Worm (Caenorhabditis elegans) whole organism, L4 larva: Measurements from ENCODE around the gene K07E3.2.
A peak's percentile ranks its signal among the peaks of the same experiment; 100 is the strongest.

Experiments used
- F44E2.7 ChIP-seq: fragments of 200-800 bp; sonication (Bioruptor generic); IDR thresholded peaks from 2 replicates; pipeline ENCODE4 v2.1.2; 2022; ENCODE audit warnings: missing genetic modification characterization, missing compliant biosample characterization
- R02D3.7 ChIP-seq: fragments of 150-350 bp; sonication (generic microtip); optimal IDR thresholded peaks from 3 replicates; lab custom pipeline; 2014; ENCODE audit warnings: missing biosample characterization, missing genetic modification characterization
- T20F7.1 ChIP-seq: fragments of 200-800 bp; sonication (Bioruptor generic); optimal IDR thresholded peaks from 2 replicates; lab custom pipeline; 2018; ENCODE audit warnings: mild to moderate bottlenecking, missing genetic modification characterization, missing compliant biosample characterization
- T26A8.4 ChIP-seq: fragments of 200-800 bp; sonication (Bioruptor generic); IDR thresholded peaks from 2 replicates; pipeline ENCODE4 v1.3.6; 2022; ENCODE audit warnings: missing genetic modification characterization, missing compliant biosample characterization
- Y105C5A.15 ChIP-seq: fragments of 200-800 bp; sonication (Bioruptor generic); IDR thresholded peaks from 2 replicates; pipeline ENCODE4 v1.3.6; 2022; ENCODE audit warnings: missing genetic modification characterization, missing compliant biosample characterization
- Y75B8A.6 ChIP-seq: fragments of 200-800 bp; sonication (Bioruptor generic); IDR thresholded peaks from 2 replicates; pipeline ENCODE4 v1.3.6; 2022; ENCODE audit warnings: missing genetic modification reagents, missing genetic modification characterization, missing compliant biosample characterization
- aha-1 ChIP-seq: fragments of 150-350 bp; peaks from one replicate; lab custom pipeline; 2014; ENCODE audit warnings: missing biosample characterization, missing genetic modification characterization
- ama-1 ChIP-seq: fragments of 150-350 bp; optimal IDR thresholded peaks from 2 replicates; lab custom pipeline; 2014; ENCODE audit warnings: inconsistent platforms, mixed read lengths
- attf-4 ChIP-seq: sonication (generic microtip); optimal IDR thresholded peaks from 3 replicates; lab custom pipeline; 2017; ENCODE audit warnings: missing biosample characterization, missing genetic modification characterization
- ceh-44 ChIP-seq: fragments of 200-800 bp; sonication (Bioruptor generic); IDR thresholded peaks from 2 replicates; pipeline ENCODE4 v1.3.6; 2022; ENCODE audit warnings: missing genetic modification reagents, missing genetic modification characterization, missing compliant biosample characterization
- ceh-62 ChIP-seq: sonication (generic microtip); optimal IDR thresholded peaks from 2 replicates; lab custom pipeline; 2017; ENCODE audit warnings: missing biosample characterization, missing genetic modification characterization
- daf-12 ChIP-seq: fragments of 150-350 bp; optimal IDR thresholded peaks from 2 replicates; lab custom pipeline; 2014; ENCODE audit warnings: missing biosample characterization, missing genetic modification reagents, missing genetic modification characterization
- dmd-8 ChIP-seq: fragments of 200-800 bp; sonication (Bioruptor generic); IDR thresholded peaks from 2 replicates; pipeline ENCODE4 v1.3.6; 2022; ENCODE audit warnings: missing genetic modification characterization, missing compliant biosample characterization
- dmd-9 ChIP-seq: fragments of 200-800 bp; sonication (Bioruptor generic); IDR thresholded peaks from 2 replicates; pipeline ENCODE4 v1.3.6; 2022; ENCODE audit warnings: missing genetic modification reagents, missing genetic modification characterization, missing compliant biosample characterization
- dpl-1 ChIP-seq: fragments of 150-350 bp; optimal IDR thresholded peaks from 2 replicates; lab custom pipeline; 2014; ENCODE audit warnings: missing biosample characterization, missing genetic modification reagents, missing genetic modification characterization
- dve-1 ChIP-seq: sonication (generic microtip); optimal IDR thresholded peaks from 2 replicates; lab custom pipeline; 2017; ENCODE audit warnings: antibody characterized with exemption, mild to moderate bottlenecking, missing genetic modification characterization, missing compliant biosample characterization; ENCODE audit not compliant: insufficient read depth
- egl-43 ChIP-seq: fragments of 200-800 bp; sonication (Bioruptor generic); IDR thresholded peaks from 2 replicates; pipeline ENCODE4 v1.3.6; 2022; ENCODE audit warnings: missing genetic modification reagents, missing genetic modification characterization, missing compliant biosample characterization
- fos-1 ChIP-seq: fragments of 150-350 bp; optimal IDR thresholded peaks from 2 replicates; lab custom pipeline; 2014; ENCODE audit warnings: missing biosample characterization, missing genetic modification characterization
- gei-8 ChIP-seq: fragments of 200-800 bp; sonication (Bioruptor generic); optimal IDR thresholded peaks from 2 replicates; lab custom pipeline; 2018; ENCODE audit warnings: mild to moderate bottlenecking, missing genetic modification characterization, missing compliant biosample characterization
- hif-1 ChIP-seq, 2 experiments: sonication (generic microtip); optimal IDR thresholded peaks; 2 replicates each; lab custom pipeline; 2016 to 2017; ENCODE audit warnings: missing compliant biosample characterization in 2 of 2, missing genetic modification characterization in 2 of 2, missing genetic modification reagents in 2 of 2, missing genotype in 2 of 2, mild to moderate bottlenecking in 1 of 2
- hlh-11 ChIP-seq: fragments of 200-800 bp; sonication (Bioruptor generic); optimal IDR thresholded peaks from 2 replicates; lab custom pipeline; 2018; ENCODE audit warnings: mild to moderate bottlenecking, missing genetic modification characterization, missing compliant biosample characterization
- hlh-30 ChIP-seq: sonication (generic microtip); optimal IDR thresholded peaks from 2 replicates; lab custom pipeline; 2017; ENCODE audit warnings: antibody characterized with exemption, mild to moderate bottlenecking, missing genetic modification characterization, missing compliant biosample characterization; ENCODE audit not compliant: insufficient read depth
- jun-1 ChIP-seq: fragments of 150-350 bp; optimal IDR thresholded peaks from 2 replicates; lab custom pipeline; 2014; ENCODE audit warnings: missing biosample characterization, missing genetic modification reagents, missing genetic modification characterization
- lim-7 ChIP-seq: fragments of 200-800 bp; sonication (Bioruptor generic); IDR thresholded peaks from 2 replicates; pipeline ENCODE4 v1.3.6; 2022; ENCODE audit warnings: missing genetic modification characterization, missing compliant biosample characterization
- lin-1 ChIP-seq: fragments of 200-800 bp; sonication (Bioruptor generic); IDR thresholded peaks from 2 replicates; pipeline ENCODE4 v1.3.6; 2022; ENCODE audit warnings: missing genetic modification reagents, missing genetic modification characterization, missing compliant biosample characterization
- lin-29 ChIP-seq: fragments of 200-800 bp; sonication (Bioruptor generic); IDR thresholded peaks from 2 replicates; pipeline ENCODE4 v1.3.6; 2022; ENCODE audit warnings: missing genetic modification reagents, missing genetic modification characterization, missing compliant biosample characterization
- lin-39 ChIP-seq: fragments of 150-350 bp; optimal IDR thresholded peaks from 2 replicates; lab custom pipeline; 2014; ENCODE audit warnings: missing biosample characterization, missing genetic modification reagents, missing genetic modification characterization
- lsy-2 ChIP-seq, 2 experiments: fragments of 150-350 bp in 1 of 2; sonication (generic microtip) in 1 of 2; optimal IDR thresholded peaks; 2 replicates each; lab custom pipeline; 2014 to 2017; ENCODE audit warnings: missing biosample characterization in 2 of 2, missing genetic modification characterization in 2 of 2
- madf-5 ChIP-seq, 2 experiments: fragments of 200-800 bp; sonication (Bioruptor generic); IDR thresholded peaks; 2 replicates each; pipeline ENCODE4 v1.3.6; 2022; ENCODE audit warnings: missing compliant biosample characterization in 2 of 2, missing genetic modification characterization in 2 of 2
- mdt-29 ChIP-seq: fragments of 200-800 bp; sonication (Bioruptor generic); IDR thresholded peaks from 2 replicates; pipeline ENCODE4 v1.3.6; 2022; ENCODE audit warnings: missing genetic modification reagents, missing genetic modification characterization, missing compliant biosample characterization
- mxl-2 ChIP-seq: fragments of 200-800 bp; sonication (Bioruptor generic); conservative IDR thresholded peaks from 2 replicates; pipeline ENCODE4 v1.3.6; 2022; ENCODE audit warnings: missing genetic modification reagents, missing genetic modification characterization, missing compliant biosample characterization
- mxl-3 ChIP-seq: fragments of 200-800 bp; sonication (Bioruptor generic); optimal IDR thresholded peaks from 2 replicates; lab custom pipeline; 2018; ENCODE audit warnings: mild to moderate bottlenecking, missing genetic modification characterization, missing compliant biosample characterization
- nhr-10 ChIP-seq: fragments of 150-350 bp; optimal IDR thresholded peaks from 2 replicates; lab custom pipeline; 2014; ENCODE audit warnings: missing biosample characterization, missing genetic modification characterization
- nhr-102 ChIP-seq: sonication (generic microtip); optimal IDR thresholded peaks from 2 replicates; lab custom pipeline; 2016; ENCODE audit warnings: mild to moderate bottlenecking, missing genetic modification characterization, moderate library complexity, missing compliant biosample characterization
- nhr-237 ChIP-seq: sonication (generic microtip); optimal IDR thresholded peaks from 2 replicates; lab custom pipeline; 2017; ENCODE audit warnings: missing biosample characterization, missing genetic modification characterization
- nhr-48 ChIP-seq: sonication (generic microtip); optimal IDR thresholded peaks from 2 replicates; lab custom pipeline; 2016; ENCODE audit warnings: mild to moderate bottlenecking, missing genetic modification characterization, missing compliant biosample characterization
- nhr-76 ChIP-seq: fragments of 150-350 bp; optimal IDR thresholded peaks from 2 replicates; lab custom pipeline; 2014; ENCODE audit warnings: missing biosample characterization, missing genetic modification characterization
- nhr-77 ChIP-seq: fragments of 150-350 bp; optimal IDR thresholded peaks from 2 replicates; lab custom pipeline; 2014; ENCODE audit warnings: missing biosample characterization, missing genetic modification characterization
- pha-4 ChIP-seq, 2 experiments: fragments of 150-350 bp in 1 of 2; fragments of 200-800 bp in 1 of 2; sonication (Bioruptor generic) in 1 of 2; IDR thresholded peaks in 1 of 2; optimal IDR thresholded peaks in 1 of 2; 2 replicates each; pipeline versions ENCODE4 v1.3.6 to Lab custom; 2014 to 2022; ENCODE audit warnings: missing genetic modification characterization in 2 of 2, missing genetic modification reagents in 2 of 2, missing biosample characterization in 1 of 2, missing compliant biosample characterization in 1 of 2
- php-3 ChIP-seq: fragments of 200-800 bp; sonication (Bioruptor generic); IDR thresholded peaks from 2 replicates; pipeline ENCODE4 v1.3.6; 2022; ENCODE audit warnings: missing genetic modification reagents, missing genetic modification characterization, missing compliant biosample characterization
- pqm-1 ChIP-seq: sonication (generic microtip); optimal IDR thresholded peaks from 2 replicates; lab custom pipeline; 2017; ENCODE audit warnings: missing biosample characterization, missing genetic modification characterization
- rbr-2 ChIP-seq: sonication (generic microtip); optimal IDR thresholded peaks from 2 replicates; lab custom pipeline; 2016; ENCODE audit warnings: missing genotype, missing genetic modification characterization, missing compliant biosample characterization
- set-16 ChIP-seq: fragments of 200-800 bp; sonication (Bioruptor generic); IDR thresholded peaks from 2 replicates; pipeline ENCODE4 v1.3.6; 2022; ENCODE audit warnings: missing genetic modification reagents, missing genetic modification characterization, missing compliant biosample characterization
- skn-1 ChIP-seq: fragments of 150-350 bp; optimal IDR thresholded peaks from 2 replicates; lab custom pipeline; 2014; ENCODE audit warnings: missing biosample characterization, missing genetic modification characterization
- spr-1 ChIP-seq: sonication (generic microtip); optimal IDR thresholded peaks from 2 replicates; lab custom pipeline; 2016; ENCODE audit warnings: mild to moderate bottlenecking, missing genetic modification characterization, missing compliant biosample characterization
- spr-3 ChIP-seq: fragments of 200-800 bp; sonication (Bioruptor generic); optimal IDR thresholded peaks from 2 replicates; lab custom pipeline; 2018; ENCODE audit warnings: mild to moderate bottlenecking, missing genetic modification characterization, missing compliant biosample characterization
- tra-1 ChIP-seq: fragments of 200-800 bp; sonication (Bioruptor generic); IDR thresholded peaks from 2 replicates; pipeline ENCODE4 v1.3.6; 2022; ENCODE audit warnings: missing genetic modification reagents, missing genetic modification characterization, missing compliant biosample characterization
- unc-39 ChIP-seq: sonication (generic microtip); optimal IDR thresholded peaks from 2 replicates; lab custom pipeline; 2017; ENCODE audit warnings: missing biosample characterization, missing genetic modification characterization
- zag-1 ChIP-seq: fragments of 150-350 bp; optimal IDR thresholded peaks from 2 replicates; lab custom pipeline; 2014; ENCODE audit warnings: missing biosample characterization, missing genetic modification characterization
- zfp-3 ChIP-seq: fragments of 200-800 bp; sonication (Bioruptor generic); conservative IDR thresholded peaks from 2 replicates; pipeline ENCODE4 v1.3.6; 2022; ENCODE audit warnings: missing genetic modification reagents, missing genetic modification characterization, missing compliant biosample characterization
- zip-11 ChIP-seq: fragments of 200-800 bp; sonication (Bioruptor generic); IDR thresholded peaks from 2 replicates; pipeline ENCODE4 v1.3.6; 2022; ENCODE audit warnings: missing genetic modification characterization, missing compliant biosample characterization
- ztf-11 ChIP-seq: fragments of 150-350 bp; optimal IDR thresholded peaks from 2 replicates; lab custom pipeline; 2014; ENCODE audit warnings: missing biosample characterization, missing genetic modification characterization

The K07E3.2 gene

DNA sequence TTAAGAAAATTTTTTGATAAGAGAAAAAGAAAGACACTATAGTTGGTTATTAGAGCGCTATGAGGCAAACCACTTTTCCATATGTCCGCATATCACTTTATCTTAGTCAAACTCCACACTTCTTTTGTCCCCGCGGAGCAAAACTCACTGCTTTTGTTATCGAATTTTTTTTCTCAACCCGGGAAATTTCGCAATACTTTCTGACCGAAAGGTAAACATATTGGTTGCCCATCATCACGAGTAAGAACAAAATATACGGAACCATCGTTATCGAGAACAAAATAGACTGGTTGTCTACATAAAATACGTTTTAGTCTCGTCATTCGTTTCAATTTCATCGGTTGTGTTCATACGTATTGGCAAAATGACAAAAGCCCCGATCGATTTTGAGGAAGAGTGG, 34.8 kb upstream of the K07E3.2 start, which contains the start of gene C18A11.1 (continued):
- no peak for TF ChIP-seq fos-1
- TF ChIP-seq mxl-2 (GFP tag; lab: Robert Waterston, UW): no peak
- TF ChIP-seq T20F7.1 (GFP tag; lab: Kevin White, UChicago): peak; percentile 38
- no peak for TF ChIP-seq nhr-10 (tag; lab: Kevin White, UChicago)
- TF ChIP-seq Y75B8A.6 (GFP tag; lab: Robert Waterston, UW): no peak
- no peak for TF ChIP-seq mxl-3 (GFP tag; lab: Kevin White, UChicago)
- no peak for TF ChIP-seq dpl-1
- TF ChIP-seq ceh-62 (tag; lab: Kevin White, UChicago): no peak
- TF ChIP-seq aha-1 (tag; lab: Kevin White, UChicago): no peak
- TF ChIP-seq unc-39: no peak
- peak; percentile 25 for TF ChIP-seq nhr-102 (tag; lab: Kevin White, UChicago)
- TF ChIP-seq daf-12 (tag; lab: Kevin White, UChicago): no peak
- TF ChIP-seq skn-1 (tag; lab: Kevin White, UChicago): no peak
- TF ChIP-seq spr-1 (tag; lab: Kevin White, UChicago): no peak
- TF ChIP-seq rbr-2 (tag; lab: Kevin White, UChicago): no peak
- no peak for TF ChIP-seq T26A8.4 (GFP tag; lab: Robert Waterston, UW)
- TF ChIP-seq ceh-44 (GFP tag; lab: Robert Waterston, UW): no peak
- no peak for TF ChIP-seq zfp-3
- no peak for TF ChIP-seq jun-1 (tag; lab: Kevin White, UChicago)
- TF ChIP-seq hlh-30 (tag; lab: Kevin White, UChicago): peak; percentile 54
- no peak for TF ChIP-seq dmd-9
- TF ChIP-seq ztf-11 (tag; lab: Kevin White, UChicago): no peak
- no peak for TF ChIP-seq nhr-237 (tag; lab: Kevin White, UChicago)
- no peak for TF ChIP-seq lsy-2 (tag; optimal IDR thresholded peaks at IDR 0.05; lab: Kevin White, UChicago)
- 0 out of 2 replicates have a peak, but pooled peaks have one; percentile 7 for TF ChIP-seq php-3
- no peak for TF ChIP-seq nhr-76
- peak; percentile 54 for TF ChIP-seq nhr-48
- peak; percentile 80 for TF ChIP-seq hlh-11
- no peak for TF ChIP-seq dmd-8
- no peak for TF ChIP-seq F44E2.7
- TF ChIP-seq pha-4 (GFP tag; IDR thresholded peaks at IDR 0.05; lab: Robert Waterston, UW): no peak
- TF ChIP-seq pha-4 (tag; optimal IDR thresholded peaks at IDR 0.05; lab: Kevin White, UChicago): peak; percentile 39

DNA sequence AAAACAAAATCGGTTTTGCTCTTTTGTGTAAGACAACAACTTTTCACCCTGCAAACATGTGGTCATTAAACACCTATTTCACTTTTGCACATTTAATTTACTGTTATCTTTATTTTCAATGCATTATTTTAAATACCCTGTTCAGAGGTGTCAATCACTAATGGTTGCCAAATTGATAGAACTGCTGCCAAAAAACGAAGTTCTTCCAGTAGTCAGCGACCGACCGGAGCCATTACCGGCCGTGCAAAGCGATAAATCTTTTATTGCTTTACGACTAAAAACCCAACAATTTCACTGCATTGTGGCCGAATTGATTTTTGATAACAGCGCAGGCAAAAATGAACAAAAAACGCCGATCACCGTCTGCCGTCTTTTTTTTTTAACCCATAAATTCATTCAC, 29.6 kb upstream of the K07E3.2 start:
- TF ChIP-seq hlh-30 (tag; lab: Kevin White, UChicago): no peak
- TF ChIP-seq set-16 (GFP tag; lab: Robert Waterston, UW): no peak
- TF ChIP-seq dmd-8: no peak
- no peak for TF ChIP-seq spr-3 (GFP tag; lab: Kevin White, UChicago)
- TF ChIP-seq lim-7: no peak
- TF ChIP-seq dpl-1: no peak
- no peak for TF ChIP-seq Y105C5A.15 (GFP tag; lab: Robert Waterston, UW)
- no peak for TF ChIP-seq lin-39 (tag; lab: Kevin White, UChicago)
- TF ChIP-seq fos-1: no peak
- no peak for TF ChIP-seq mxl-3 (GFP tag; lab: Kevin White, UChicago)
- TF ChIP-seq ama-1: no peak
- no peak for TF ChIP-seq hif-1 (tag; optimal IDR thresholded peaks at IDR 0.05; lab: Kevin White, UChicago)
- no peak for TF ChIP-seq egl-43 (GFP tag; lab: Robert Waterston, UW)
- TF ChIP-seq pqm-1 (tag; lab: Kevin White, UChicago): peak; percentile 2
- peak; percentile 65 for TF ChIP-seq dve-1 (tag; lab: Kevin White, UChicago)
- no peak for TF ChIP-seq attf-4 (tag; lab: Kevin White, UChicago)
- peak; percentile 92 for TF ChIP-seq tra-1 (GFP tag; lab: Robert Waterston, UW)
- no peak for TF ChIP-seq lin-29 (GFP tag; lab: Robert Waterston, UW)
- no peak for TF ChIP-seq ceh-44 (GFP tag; lab: Robert Waterston, UW)
- no peak for TF ChIP-seq zag-1 (tag; lab: Kevin White, UChicago)
- no peak for TF ChIP-seq gei-8
- no peak for TF ChIP-seq madf-5 (GFP tag; IDR thresholded peaks at IDR 0.05; lab: Robert Waterston, UW)
- TF ChIP-seq ztf-11 (tag; lab: Kevin White, UChicago): no peak
- TF ChIP-seq nhr-77: no peak
- no peak for TF ChIP-seq mdt-29
- TF ChIP-seq hlh-11: peak; percentile 65
- TF ChIP-seq lin-1: no peak
- TF ChIP-seq zip-11 (GFP tag; lab: Robert Waterston, UW): no peak
- TF ChIP-seq R02D3.7: no peak
- TF ChIP-seq rbr-2 (tag; lab: Kevin White, UChicago): no peak
